Fruit fly (Drosophila melanogaster) whole organism, embryonic: ENCODE results near the gene CecA1.

Experiments used
- Ada2b ChIP-seq: fragments of 200-800 bp; sonication (Bioruptor generic); IDR thresholded peaks from 2 replicates; pipeline ENCODE4 v1.3.6; 2022; ENCODE audit warnings: missing biosample characterization, missing genetic modification characterization
- Adf1 ChIP-seq: fragments of 200-800 bp; sonication (Bioruptor generic); IDR thresholded peaks from 2 replicates; pipeline ENCODE4 v1.3.6; 2022; ENCODE audit warnings: missing biosample characterization, missing genetic modification characterization
- Atf6 ChIP-seq: fragments of 200-800 bp; sonication (Bioruptor generic); IDR thresholded peaks from 2 replicates; pipeline ENCODE4 v1.3.6; 2022; ENCODE audit warnings: missing biosample characterization, missing genetic modification characterization
- CG10959 ChIP-seq: fragments of 200-800 bp; sonication (Bioruptor generic); IDR thresholded peaks from 2 replicates; pipeline ENCODE4 v1.3.6; 2022; ENCODE audit warnings: missing biosample characterization, missing genetic modification characterization
- CG13894 ChIP-seq: fragments of 200-800 bp; sonication (Bioruptor generic); optimal IDR thresholded peaks from 3 replicates; lab custom pipeline; 2018; ENCODE audit warnings: missing biosample characterization, mild to moderate bottlenecking, missing genetic modification characterization, moderate library complexity
- CG16815 ChIP-seq: fragments of 200-800 bp; sonication (Bioruptor generic); optimal IDR thresholded peaks from 3 replicates; lab custom pipeline; 2017; ENCODE audit warnings: missing biosample characterization, mild to moderate bottlenecking, missing genetic modification characterization
- CG17829 ChIP-seq: fragments of 200-800 bp; optimal IDR thresholded peaks from 2 replicates; lab custom pipeline; 2019; ENCODE audit warnings: missing biosample characterization, mild to moderate bottlenecking, missing genetic modification characterization, moderate library complexity
- CG18476 ChIP-seq: fragments of 200-800 bp; sonication (Bioruptor generic); optimal IDR thresholded peaks from 2 replicates; lab custom pipeline; 2016; ENCODE audit warnings: missing biosample characterization, mild to moderate bottlenecking, missing genetic modification characterization
- CG2129 ChIP-seq: fragments of 200-800 bp; sonication (Bioruptor generic); IDR thresholded peaks from 2 replicates; pipeline ENCODE4 v1.3.6; 2022; ENCODE audit warnings: missing biosample characterization, missing genetic modification characterization; ENCODE audit not compliant: partially characterized antibody
- CG30020 ChIP-seq: fragments of 200-800 bp; optimal IDR thresholded peaks from 2 replicates; lab custom pipeline; 2019; ENCODE audit warnings: missing biosample characterization, mild to moderate bottlenecking, missing genetic modification characterization, moderate library complexity
- CG3407 ChIP-seq: fragments of 200-800 bp; sonication (Bioruptor generic); optimal IDR thresholded peaks from 2 replicates; lab custom pipeline; 2018; ENCODE audit warnings: missing biosample characterization, mild to moderate bottlenecking, missing genetic modification characterization
- CG34224 ChIP-seq: fragments of 200-800 bp; sonication (Bioruptor generic); IDR thresholded peaks from 3 replicates; pipeline ENCODE4 v1.3.6; 2022; ENCODE audit warnings: missing biosample characterization, missing genetic modification characterization; ENCODE audit not compliant: partially characterized antibody
- CG4282 ChIP-seq: fragments of 200-800 bp; sonication (Bioruptor generic); optimal IDR thresholded peaks from 2 replicates; lab custom pipeline; 2016; ENCODE audit warnings: missing biosample characterization, missing genetic modification characterization
- CG5180 ChIP-seq: fragments of 200-800 bp; sonication (Bioruptor generic); optimal IDR thresholded peaks from 3 replicates; lab custom pipeline; 2017; ENCODE audit warnings: missing biosample characterization, missing genetic modification characterization, mild to moderate bottlenecking, moderate library complexity, missing genetic modification reagents
- CG6683 ChIP-seq: fragments of 200-800 bp; sonication (Bioruptor generic); optimal IDR thresholded peaks from 2 replicates; lab custom pipeline; 2017; ENCODE audit warnings: missing biosample characterization, mild to moderate bottlenecking, missing genetic modification characterization, missing genetic modification reagents
- CG8478 ChIP-seq: fragments of >200 bp; optimal IDR thresholded peaks from 2 replicates; lab custom pipeline; 2018
- Chrac-16 ChIP-seq: fragments of 200-800 bp; sonication (Bioruptor generic); optimal IDR thresholded peaks from 3 replicates; lab custom pipeline; 2016; ENCODE audit warnings: missing biosample characterization, missing genetic modification characterization
- Eip74EF ChIP-seq, 2 experiments: fragments of 200-800 bp in 1 of 2; fragments of >200 bp in 1 of 2; sonication (Bioruptor generic) in 1 of 2; optimal IDR thresholded peaks; 2 replicates each; lab custom pipeline; 2017 to 2019; ENCODE audit warnings: missing biosample characterization in 2 of 2, missing genetic modification characterization in 2 of 2, mild to moderate bottlenecking in 1 of 2, moderate library complexity in 1 of 2
- Gug ChIP-seq: fragments of 200-800 bp; sonication (Bioruptor generic); IDR thresholded peaks from 4 replicates; pipeline ENCODE4 v1.3.6; 2022; ENCODE audit warnings: missing biosample characterization, missing genetic modification characterization
- HHEX ChIP-seq: fragments of 200-800 bp; sonication (Bioruptor generic); optimal IDR thresholded peaks from 3 replicates; lab custom pipeline; 2017; ENCODE audit warnings: missing biosample characterization, mild to moderate bottlenecking, missing genetic modification characterization, missing genetic modification reagents
- Hr39 ChIP-seq: fragments of >200 bp; optimal IDR thresholded peaks from 2 replicates; lab custom pipeline; 2017
- Max ChIP-seq: fragments of 200-800 bp; sonication (Bioruptor generic); optimal IDR thresholded peaks from 2 replicates; lab custom pipeline; 2016; ENCODE audit warnings: missing biosample characterization, mild to moderate bottlenecking, missing genetic modification characterization
- Optix ChIP-seq: fragments of 200-800 bp; sonication (Bioruptor generic); IDR thresholded peaks from 3 replicates; pipeline ENCODE4 v1.3.6; 2022; ENCODE audit warnings: missing biosample characterization, missing genetic modification characterization
- Poxn ChIP-seq: fragments of 200-800 bp; sonication (Bioruptor generic); IDR thresholded peaks from 2 replicates; pipeline ENCODE4 v1.3.6; 2022; ENCODE audit warnings: missing biosample characterization, missing genetic modification characterization
- Ptx1 ChIP-seq: fragments of 200-800 bp; sonication (Bioruptor generic); IDR thresholded peaks from 2 replicates; pipeline ENCODE4 v1.3.6; 2022; ENCODE audit warnings: missing biosample characterization, missing genetic modification characterization
- Taf1 ChIP-seq: fragments of 200-800 bp; sonication (Bioruptor generic); IDR thresholded peaks from 2 replicates; pipeline ENCODE4 v1.3.6; 2022; ENCODE audit warnings: missing biosample characterization, missing genetic modification characterization
- Tbp ChIP-seq: fragments of >200 bp; optimal IDR thresholded peaks from 2 replicates; lab custom pipeline; 2018; ENCODE audit warnings: missing biosample characterization, missing genetic modification characterization
- YL-1 ChIP-seq: fragments of 200-800 bp; sonication (Bioruptor generic); optimal IDR thresholded peaks from 3 replicates; lab custom pipeline; 2017; ENCODE audit warnings: missing biosample characterization, mild to moderate bottlenecking, missing genetic modification characterization
- ase ChIP-seq: fragments of 200-800 bp; sonication (Bioruptor generic); IDR thresholded peaks from 3 replicates; pipeline ENCODE4 v1.3.6; 2022; ENCODE audit warnings: missing biosample characterization, missing genetic modification characterization
- bab2 ChIP-seq: fragments of 200-800 bp; sonication (Bioruptor generic); optimal IDR thresholded peaks from 2 replicates; lab custom pipeline; 2016; ENCODE audit warnings: missing biosample characterization, missing genetic modification characterization
- bbx ChIP-seq: fragments of 200-800 bp; sonication (Bioruptor generic); IDR thresholded peaks from 2 replicates; pipeline ENCODE4 v1.3.6; 2022; ENCODE audit warnings: missing biosample characterization, missing genetic modification characterization; ENCODE audit not compliant: partially characterized antibody
- bsh ChIP-seq, 2 experiments: fragments of 200-800 bp; sonication (Bioruptor generic); optimal IDR thresholded peaks; 2 replicates each; lab custom pipeline; 2017 to 2018; ENCODE audit warnings: mild to moderate bottlenecking in 2 of 2, missing biosample characterization in 2 of 2, missing genetic modification characterization in 2 of 2, moderate library complexity in 1 of 2
- chif ChIP-seq, 2 experiments: fragments of 200-800 bp; sonication (Bioruptor generic); optimal IDR thresholded peaks; 3 replicates each; lab custom pipeline; 2016; ENCODE audit warnings: missing biosample characterization in 2 of 2, missing genetic modification characterization in 2 of 2
- dm ChIP-seq: fragments of 200-800 bp; sonication (Bioruptor generic); optimal IDR thresholded peaks from 3 replicates; lab custom pipeline; 2016; ENCODE audit warnings: missing biosample characterization, missing genetic modification characterization
- eyg ChIP-seq: fragments of 200-800 bp; sonication (Bioruptor generic); optimal IDR thresholded peaks from 3 replicates; lab custom pipeline; 2016; ENCODE audit warnings: missing biosample characterization, missing genetic modification characterization
- grn ChIP-seq: fragments of 200-800 bp; sonication (Bioruptor generic); optimal IDR thresholded peaks from 3 replicates; lab custom pipeline; 2017; ENCODE audit warnings: missing biosample characterization, missing genetic modification characterization
- lov ChIP-seq, 2 experiments: fragments of 200-800 bp in 1 of 2; fragments of >200 bp in 1 of 2; sonication (Bioruptor generic) in 1 of 2; IDR thresholded peaks in 1 of 2; optimal IDR thresholded peaks in 1 of 2; 2 replicates in 1 of 2; 3 replicates in 1 of 2; pipeline versions ENCODE4 v1.3.6 to Lab custom; 2017 to 2022; ENCODE audit warnings: missing biosample characterization in 1 of 2, missing genetic modification characterization in 1 of 2
- pho ChIP-seq: fragments of 200-800 bp; sonication (Bioruptor generic); optimal IDR thresholded peaks from 2 replicates; lab custom pipeline; 2016; ENCODE audit warnings: missing biosample characterization, missing genetic modification characterization
- pita ChIP-seq: fragments of 200-800 bp; sonication (Bioruptor generic); optimal IDR thresholded peaks from 2 replicates; lab custom pipeline; 2017; ENCODE audit warnings: missing biosample characterization, mild to moderate bottlenecking, missing genetic modification characterization
- run ChIP-seq: fragments of 200-800 bp; sonication (Bioruptor generic); optimal IDR thresholded peaks from 3 replicates; lab custom pipeline; 2018; ENCODE audit warnings: missing biosample characterization, mild to moderate bottlenecking, missing genetic modification characterization
- slp2 ChIP-seq: fragments of 200-800 bp; sonication (Bioruptor generic); optimal IDR thresholded peaks from 2 replicates; lab custom pipeline; 2016; ENCODE audit warnings: missing biosample characterization, missing genetic modification characterization
- sna ChIP-seq: fragments of 200-800 bp; sonication (Bioruptor generic); IDR thresholded peaks from 2 replicates; pipeline ENCODE4 v1.3.6; 2022; ENCODE audit warnings: missing biosample characterization, missing genetic modification characterization; ENCODE audit not compliant: partially characterized antibody

Gene CecA1

dm6 chr3R:30209648-30210047 is 1.0 kb upstream of the CecA1 start, which contains the start of gene Anp:
Anp (plus strand) TSS chr3R:30209948.
- TF ChIP-seq CG8478 (lab: Kevin White, UChicago) = no peak
- no peak for TF ChIP-seq sna (GFP tag; lab: Robert Waterston, UW)
- no peak for TF ChIP-seq Poxn
- no peak for TF ChIP-seq dm (GFP tag; lab: Kevin White, UChicago)
- TF ChIP-seq Chrac-16 (GFP tag; lab: Kevin White, UChicago) = no peak
- TF ChIP-seq bab2 (GFP tag; lab: Kevin White, UChicago) = no peak
- TF ChIP-seq Ptx1 = no peak
- no peak for TF ChIP-seq Adf1 (GFP tag; lab: Robert Waterston, UW)
- no peak for TF ChIP-seq Optix
- TF ChIP-seq pita (GFP tag; lab: Kevin White, UChicago) = no peak
- TF ChIP-seq eyg (GFP tag; lab: Kevin White, UChicago) = no peak
- TF ChIP-seq CG10959 = no peak
- no peak for TF ChIP-seq slp2 (GFP tag; lab: Kevin White, UChicago)
- no peak for TF ChIP-seq CG13894 (tag; lab: Kevin White, UChicago)
- no peak for TF ChIP-seq grn
- TF ChIP-seq CG4282 (GFP tag; lab: Kevin White, UChicago) = no peak
- TF ChIP-seq CG3407 = no peak
- TF ChIP-seq Gug (GFP tag; lab: Robert Waterston, UW) = no peak
- TF ChIP-seq CG6683 (GFP tag; lab: Kevin White, UChicago) = no peak

dm6 chr3R:30211856-30212255 is 1.2 kb downstream of the CecA1 start, which contains the start of gene CecA2:
CecA2 (plus strand) TSS chr3R:30212156.
- no peak for TF ChIP-seq Tbp (GFP tag; lab: Kevin White, UChicago)
- TF ChIP-seq lov (optimal IDR thresholded peaks at IDR 0.05; lab: Kevin White, UChicago) = no peak
- 0 out of 3 replicates have a peak, but pooled peaks have one; percentile 10 for TF ChIP-seq lov (GFP tag; IDR thresholded peaks at IDR 0.05; lab: Robert Waterston, UW)
- no peak for TF ChIP-seq bbx
- no peak for TF ChIP-seq Taf1 (GFP tag; lab: Robert Waterston, UW)

- TF ChIP-seq Ada2b (GFP tag; lab: Robert Waterston, UW) (no peak), ase (GFP tag; lab: Robert Waterston, UW) (no peak), CG30020 (tag; lab: Kevin White, UChicago) (no peak), CG18476 (no peak), Eip74EF (GFP tag; optimal IDR thresholded peaks at IDR 0.05; lab: Kevin White, UChicago) (no peak), bsh (GFP tag; optimal IDR thresholded peaks at IDR 0.05; lab: Kevin White, UChicago) (no peak), slp2 (GFP tag; lab: Kevin White, UChicago) (no peak), CG17829 (tag; lab: Kevin White, UChicago) (no peak), YL-1 (GFP tag; lab: Kevin White, UChicago) (no peak), Atf6 (GFP tag; lab: Robert Waterston, UW) (no peak), pho (GFP tag; lab: Kevin White, UChicago) (no peak), CG2129 (no peak), Max (GFP tag; lab: Kevin White, UChicago) (no peak), Hr39 (lab: Kevin White, UChicago) (no peak), CG5180 (GFP tag; lab: Kevin White, UChicago) (no peak), HHEX (GFP tag; lab: Kevin White, UChicago) (no peak), run (no peak), CG34224 (GFP tag; lab: Robert Waterston, UW) (no peak), chif (GFP tag; optimal IDR thresholded peaks at IDR 0.05; lab: Kevin White, UChicago) (no peak), CG16815 (GFP tag; lab: Kevin White, UChicago) (no peak)
- TF ChIP-seq, all 482 proteins: peak for 0
Observed at dm6 chr3R:30213697-30214096, 3.0 kb downstream of the CecA1 start, which contains the start of gene CecB. CecB (minus strand) TSS chr3R:30213797.
